Worm (Caenorhabditis elegans) whole organism, late embryonic: ENCODE data around the gene Y39F10A.1.

Experiments used
- Y22D7AL.16 ChIP-seq: sonication (generic microtip); optimal IDR thresholded peaks from 2 replicates; lab custom pipeline; 2016; ENCODE audit warnings: missing genetic modification characterization, missing compliant biosample characterization
- ama-1 ChIP-seq: fragments of 150-350 bp; optimal IDR thresholded peaks from 2 replicates; lab custom pipeline; 2014
- fax-1 ChIP-seq: sonication (generic microtip); optimal IDR thresholded peaks from 2 replicates; lab custom pipeline; 2016; ENCODE audit warnings: missing genotype, missing genetic modification characterization, missing compliant biosample characterization
- pqm-1 ChIP-seq: sonication (generic microtip); optimal IDR thresholded peaks from 2 replicates; lab custom pipeline; 2016; ENCODE audit warnings: missing genetic modification characterization, missing compliant biosample characterization
- sox-4 ChIP-seq: sonication (generic microtip); optimal IDR thresholded peaks from 2 replicates; lab custom pipeline; 2017; ENCODE audit warnings: mild to moderate bottlenecking, missing genetic modification characterization, inconsistent platforms, missing compliant biosample characterization
- tbx-2 ChIP-seq: sonication (generic microtip); optimal IDR thresholded peaks from 2 replicates; lab custom pipeline; 2016; ENCODE audit warnings: missing genetic modification characterization, missing compliant biosample characterization

DNA sequence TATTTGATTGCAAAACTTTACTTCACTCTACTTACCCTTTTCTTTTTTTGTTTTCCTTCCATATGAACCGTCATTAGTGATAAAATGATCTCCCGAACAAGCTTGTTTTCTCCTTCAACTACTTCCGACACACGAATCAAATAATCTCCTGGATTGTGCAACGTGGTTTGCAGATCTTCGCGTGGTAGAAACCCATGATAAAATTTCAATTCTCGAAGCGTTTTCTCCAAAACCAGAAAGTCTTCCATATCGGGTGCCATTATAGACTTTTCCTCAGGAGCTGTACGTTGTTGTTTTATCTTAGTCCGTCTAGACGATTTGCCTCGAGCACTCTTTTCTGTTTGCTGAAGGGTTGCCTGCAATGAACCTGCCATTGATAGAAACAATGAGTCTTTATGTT, 22.3 kb downstream of the Y39F10A.1 start:
- no peak for TF ChIP-seq pqm-1 (tag; lab: Kevin White, UChicago)
- TF ChIP-seq fax-1 (tag; lab: Kevin White, UChicago) = no peak
- no peak for TF ChIP-seq sox-4 (tag; lab: Kevin White, UChicago)
- no peak for TF ChIP-seq Y22D7AL.16 (tag; lab: Kevin White, UChicago)
- no peak for TF ChIP-seq tbx-2
- TF ChIP-seq ama-1 (lab: Kevin White, UChicago) = no peak
